Worm (Caenorhabditis elegans) whole organism, young adult: ENCODE results near the gene nspb-3.

Experiments
- F22D6.2 ChIP-seq: sonication (generic microtip); optimal IDR thresholded peaks from 2 replicates; lab custom pipeline; 2016; ENCODE audit warnings: mild to moderate bottlenecking, missing genetic modification characterization, missing compliant biosample characterization
- F52B5.7 ChIP-seq: sonication (generic microtip); optimal IDR thresholded peaks from 2 replicates; lab custom pipeline; 2016; ENCODE audit warnings: mild to moderate bottlenecking, missing genetic modification characterization, missing compliant biosample characterization
- Y67H2A.10 ChIP-seq: fragments of 200-800 bp; sonication (Bioruptor generic); conservative IDR thresholded peaks from 2 replicates; pipeline ENCODE4 v1.3.6; 2022; ENCODE audit warnings: missing genetic modification reagents, missing genetic modification characterization, missing compliant biosample characterization
- ceh-100 ChIP-seq: fragments of 200-800 bp; sonication (Bioruptor generic); IDR thresholded peaks from 2 replicates; pipeline ENCODE4 v1.3.6; 2022; ENCODE audit warnings: missing genetic modification reagents, missing genetic modification characterization, missing compliant biosample characterization
- dpl-1 ChIP-seq: fragments of 150-350 bp; optimal IDR thresholded peaks from 2 replicates; lab custom pipeline; 2014; ENCODE audit warnings: missing biosample characterization, missing genetic modification reagents, missing genetic modification characterization
- him-1 ChIP-seq: sonication (generic microtip); optimal IDR thresholded peaks from 2 replicates; lab custom pipeline; 2016; ENCODE audit warnings: missing genotype, missing genetic modification reagents, missing genetic modification characterization, missing compliant biosample characterization
- hmg-20 ChIP-seq: fragments of 200-800 bp; sonication (Bioruptor generic); IDR thresholded peaks from 2 replicates; pipeline ENCODE4 v1.3.6; 2022; ENCODE audit warnings: missing genetic modification reagents, missing genetic modification characterization, missing compliant biosample characterization
- unc-62 ChIP-seq: fragments of 150-350 bp; optimal IDR thresholded peaks from 2 replicates; lab custom pipeline; 2014; ENCODE audit warnings: missing biosample characterization, missing genetic modification reagents, missing genetic modification characterization

ce11 chrIV:6618607-6619006 is 23.8 kb upstream of the nspb-3 start:
- TF ChIP-seq F52B5.7 (tag; lab: Kevin White, UChicago) (no peak), unc-62 (GFP tag; lab: Kevin White, UChicago) (no peak), hmg-20 (GFP tag; lab: Robert Waterston, UW) (no peak), dpl-1 (no peak), him-1 (tag; lab: Kevin White, UChicago) (no peak), F22D6.2 (tag; lab: Kevin White, UChicago) (no peak), Y67H2A.10 (GFP tag; lab: Robert Waterston, UW) (no peak), ceh-100 (GFP tag; lab: Robert Waterston, UW) (no peak)
